Worm (Caenorhabditis elegans) whole organism, dauer: ENCODE measurements around the gene F41C6.6.

ENCODE experiments used
- unc-62 ChIP-seq: sonication (generic microtip); optimal IDR thresholded peaks from 2 replicates; lab custom pipeline; 2017; ENCODE audit warnings: missing biosample characterization, missing genetic modification reagents, missing genetic modification characterization

Gene F41C6.6

DNA sequence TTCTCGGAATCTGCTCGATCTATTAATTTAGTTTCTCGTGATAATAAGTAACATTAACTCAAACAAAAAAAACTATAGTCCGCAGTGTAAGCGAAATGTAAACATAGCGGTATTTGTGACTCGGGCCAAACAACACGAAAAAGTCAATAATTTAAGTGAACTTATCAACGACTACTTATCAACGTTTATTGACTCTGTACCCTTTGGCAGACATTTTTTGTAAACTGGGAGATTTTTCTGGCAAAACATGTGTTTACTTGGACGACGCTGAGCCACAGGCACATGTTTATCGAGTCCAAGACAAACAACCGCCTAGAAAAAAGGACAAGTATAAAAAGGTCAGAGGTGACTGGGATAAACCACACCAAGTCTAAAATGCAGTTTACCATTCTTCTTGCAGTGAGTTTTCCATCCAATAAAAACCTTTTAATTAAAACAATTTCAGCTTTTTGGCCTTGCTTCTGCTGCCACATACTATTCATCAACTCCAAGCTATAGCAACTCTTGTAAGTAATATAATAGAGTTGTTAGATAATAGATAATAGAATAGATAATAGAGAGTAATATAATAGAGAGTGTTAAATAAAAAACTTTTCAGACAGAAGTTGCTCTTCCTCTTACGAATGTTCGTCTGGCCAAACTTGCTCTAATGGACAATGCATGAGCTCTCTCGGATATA, 37.2 kb downstream of the F41C6.6 start, which contains the start of gene C53B7.3:
TSS of gene C53B7.3 (plus strand) at position 362 of the 679 bp plus-strand sequence.
- no peak for TF ChIP-seq unc-62 (GFP tag; lab: Kevin White, UChicago)

DNA sequence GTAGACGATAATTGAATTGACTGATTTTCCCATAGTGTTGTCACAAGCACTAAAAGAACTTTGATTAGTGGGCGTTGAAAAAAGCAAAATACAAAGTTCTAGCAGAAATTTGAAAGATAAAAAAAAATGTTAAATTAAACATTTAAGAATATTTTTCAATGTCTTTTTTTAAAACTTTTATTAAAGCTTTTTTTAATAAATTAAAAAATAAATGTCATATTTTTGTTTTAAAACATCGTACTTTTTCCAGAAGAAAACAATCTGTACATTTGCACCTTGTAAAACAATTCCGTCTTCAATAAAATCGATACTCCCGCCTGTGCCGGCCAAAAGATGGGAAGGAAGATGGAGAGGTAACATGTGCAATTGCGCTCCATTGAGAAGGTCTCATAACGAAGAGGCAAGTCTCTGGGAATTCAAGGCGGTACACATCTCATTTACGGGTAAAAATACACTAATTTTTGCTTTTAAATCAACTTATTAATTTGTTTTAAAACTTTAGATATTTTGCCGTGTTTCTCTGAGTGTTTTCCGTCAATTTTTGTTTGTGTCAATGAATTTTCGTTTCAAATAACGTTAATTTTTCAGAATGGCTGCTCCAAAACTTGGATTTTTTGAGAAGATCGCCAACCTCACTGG, 40.9 kb downstream of the F41C6.6 start, which contains the start of the genes glr-6 and asg-2:
TSS of gene glr-6 (minus strand) at position 51 of the 639 bp plus-strand sequence.
TSS of gene asg-2 (plus strand) at position 589 of the 639 bp plus-strand sequence.
- TF ChIP-seq unc-62 (GFP tag; lab: Kevin White, UChicago), result no peak

DNA sequence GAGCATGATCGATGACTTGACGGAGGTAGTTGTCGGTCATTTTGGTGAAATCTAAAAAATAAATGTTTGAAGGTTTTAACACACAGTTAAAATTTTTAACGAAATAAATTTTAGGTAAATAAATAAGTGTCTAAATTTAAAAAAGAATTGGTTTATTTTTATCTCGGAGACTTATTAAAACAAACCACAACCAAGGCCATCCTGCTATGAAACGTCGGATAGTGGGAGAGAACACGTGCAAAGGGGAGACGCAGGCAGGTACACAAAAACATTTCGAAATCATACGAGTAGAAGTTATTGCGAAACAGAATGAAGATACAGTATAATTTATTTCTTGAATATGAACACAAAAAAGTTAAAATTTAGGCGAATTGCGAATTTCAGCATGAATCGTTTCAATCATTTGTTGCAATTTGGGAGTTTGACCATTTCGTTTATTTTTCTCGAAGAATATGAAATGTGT, 45.6 kb downstream of the F41C6.6 start, which contains the start of gene F41B4.3:
TSS of gene F41B4.3 (minus strand) at position 51 of the 463 bp plus-strand sequence.
- no peak for TF ChIP-seq unc-62 (GFP tag; lab: Kevin White, UChicago)

DNA sequence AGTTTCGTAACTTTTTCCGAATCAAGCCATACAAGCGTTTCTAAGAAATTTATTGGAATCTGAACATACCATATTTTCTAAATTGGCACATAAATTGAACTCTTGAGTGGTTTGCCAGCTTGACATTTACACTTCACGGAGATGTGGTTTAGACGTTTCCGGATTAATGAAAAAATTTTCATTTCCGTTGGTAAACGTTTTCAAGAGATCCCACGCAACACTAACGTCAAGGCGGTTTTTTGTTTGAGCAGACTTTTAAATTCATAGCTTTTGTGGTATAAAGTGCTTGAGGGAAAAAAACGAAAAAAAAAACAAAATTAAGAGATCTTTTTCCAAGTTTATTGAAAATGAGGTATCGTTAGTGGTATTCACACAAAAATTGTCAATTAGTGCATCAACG, 46.5 kb downstream of the F41C6.6 start, which contains the start of gene F41B4.2:
TSS of gene F41B4.2 (minus strand) at position 101 of the 400 bp plus-strand sequence.
- no peak for TF ChIP-seq unc-62 (GFP tag; lab: Kevin White, UChicago)
